Worm (Caenorhabditis elegans) whole organism, young adult: ENCODE results near the gene mrps-34.

Source experiments
- D2030.7 ChIP-seq: fragments of 200-800 bp; sonication (Bioruptor generic); IDR thresholded peaks from 2 replicates; pipeline ENCODE4 v1.3.6; 2022; ENCODE audit warnings: missing genetic modification reagents, missing genetic modification characterization, missing compliant biosample characterization
- F10E7.11 ChIP-seq: sonication (generic microtip); optimal IDR thresholded peaks from 2 replicates; lab custom pipeline; 2017; ENCODE audit warnings: mild to moderate bottlenecking, missing genetic modification characterization, moderate library complexity, missing compliant biosample characterization
- F23B12.7 ChIP-seq: sonication (generic microtip); optimal IDR thresholded peaks from 2 replicates; lab custom pipeline; 2017; ENCODE audit warnings: missing genetic modification characterization, mild to moderate bottlenecking, missing compliant biosample characterization, antibody characterized with exemption, moderate library complexity; ENCODE audit not compliant: insufficient read depth
- F33H1.4 ChIP-seq: fragments of 200-800 bp; sonication (Bioruptor generic); IDR thresholded peaks from 2 replicates; pipeline ENCODE4 v1.3.6; 2022; ENCODE audit warnings: missing genetic modification reagents, missing genetic modification characterization, missing compliant biosample characterization
- F39B2.1 ChIP-seq: fragments of 200-800 bp; sonication (Bioruptor generic); IDR thresholded peaks from 2 replicates; pipeline ENCODE4 v1.3.6; 2022; ENCODE audit warnings: missing genetic modification reagents, missing genetic modification characterization, missing compliant biosample characterization
- K12H6.12 ChIP-seq: fragments of 200-800 bp; sonication (Bioruptor generic); optimal IDR thresholded peaks from 2 replicates; lab custom pipeline; 2018; ENCODE audit warnings: mild to moderate bottlenecking, missing genetic modification characterization, missing compliant biosample characterization
- Y53G8AR.9 ChIP-seq: fragments of 200-800 bp; sonication (Bioruptor generic); conservative IDR thresholded peaks from 2 replicates; pipeline ENCODE4 v1.3.6; 2022; ENCODE audit warnings: missing genetic modification reagents, missing genetic modification characterization, missing compliant biosample characterization
- akir-1 ChIP-seq: fragments of 200-800 bp; sonication (Bioruptor generic); optimal IDR thresholded peaks from 2 replicates; lab custom pipeline; 2018; ENCODE audit warnings: mild to moderate bottlenecking, missing genetic modification characterization, moderate library complexity, missing compliant biosample characterization
- ama-1 ChIP-seq, 3 experiments: fragments of 150-350 bp in 1 of 3; sonication (generic microtip) in 2 of 3; optimal IDR thresholded peaks; 2 replicates each; lab custom pipeline; 2014 to 2018; ENCODE audit warnings: missing biosample characterization in 2 of 3, missing genetic modification characterization in 2 of 3, missing genetic modification reagents in 2 of 3
- bed-2 ChIP-seq: fragments of 200-800 bp; sonication (Bioruptor generic); IDR thresholded peaks from 2 replicates; pipeline ENCODE4 v1.3.6; 2022; ENCODE audit warnings: missing genetic modification reagents, missing genetic modification characterization, missing compliant biosample characterization
- ceh-40 ChIP-seq: fragments of 200-800 bp; sonication (Bioruptor generic); IDR thresholded peaks from 2 replicates; pipeline ENCODE4 v1.3.6; 2022; ENCODE audit warnings: missing genetic modification characterization, missing compliant biosample characterization
- ceh-79 ChIP-seq: sonication (generic microtip); optimal IDR thresholded peaks from 2 replicates; lab custom pipeline; 2017; ENCODE audit warnings: mild to moderate bottlenecking, missing genetic modification characterization, missing compliant biosample characterization
- dpff-1 ChIP-seq: sonication (generic microtip); optimal IDR thresholded peaks from 2 replicates; lab custom pipeline; 2017; ENCODE audit warnings: mild to moderate bottlenecking, missing genetic modification characterization, missing compliant biosample characterization
- egl-18 ChIP-seq: fragments of 200-800 bp; sonication (Bioruptor generic); IDR thresholded peaks from 2 replicates; pipeline ENCODE4 v1.3.6; 2022; ENCODE audit warnings: missing genetic modification reagents, missing genetic modification characterization, missing compliant biosample characterization
- fkh-3 ChIP-seq: sonication (generic microtip); optimal IDR thresholded peaks from 2 replicates; lab custom pipeline; 2016; ENCODE audit warnings: mild to moderate bottlenecking, missing genetic modification characterization, missing compliant biosample characterization
- hlh-12 ChIP-seq: sonication (generic microtip); optimal IDR thresholded peaks from 2 replicates; lab custom pipeline; 2016; ENCODE audit warnings: missing genetic modification characterization, missing compliant biosample characterization
- hrde-1 ChIP-seq: sonication (generic microtip); optimal IDR thresholded peaks from 2 replicates; lab custom pipeline; 2016; ENCODE audit warnings: missing genetic modification characterization, mild to moderate bottlenecking, missing compliant biosample characterization, moderate library complexity, missing genotype, missing genetic modification reagents, borderline replicate concordance
- hsf-1 ChIP-seq: fragments of 200-800 bp; sonication (Bioruptor generic); IDR thresholded peaks from 2 replicates; pipeline ENCODE4 v1.3.6; 2022; ENCODE audit warnings: missing genetic modification reagents, missing genetic modification characterization, missing compliant biosample characterization
- let-526 ChIP-seq: fragments of 200-800 bp; sonication (Bioruptor generic); IDR thresholded peaks from 2 replicates; pipeline ENCODE4 v1.3.6; 2022; ENCODE audit warnings: missing genetic modification reagents, missing genetic modification characterization, missing compliant biosample characterization
- let-607 ChIP-seq, 2 experiments: fragments of 200-800 bp in 1 of 2; sonication (Bioruptor generic) in 1 of 2; sonication (generic microtip) in 1 of 2; optimal IDR thresholded peaks; 2 replicates each; lab custom pipeline; 2016 to 2018; ENCODE audit warnings: mild to moderate bottlenecking in 2 of 2, missing compliant biosample characterization in 2 of 2, missing genetic modification characterization in 2 of 2, moderate library complexity in 2 of 2, missing genotype in 1 of 2
- lin-26 ChIP-seq: fragments of 200-800 bp; sonication (Bioruptor generic); IDR thresholded peaks from 2 replicates; pipeline ENCODE4 v1.3.6; 2022; ENCODE audit warnings: missing genetic modification reagents, missing genetic modification characterization, missing compliant biosample characterization
- lin-40 ChIP-seq: sonication (generic microtip); optimal IDR thresholded peaks from 2 replicates; lab custom pipeline; 2016; ENCODE audit warnings: missing genetic modification characterization, mild to moderate bottlenecking, missing compliant biosample characterization, missing genotype, missing genetic modification reagents
- lsl-1 ChIP-seq: fragments of 200-800 bp; sonication (Bioruptor generic); optimal IDR thresholded peaks from 2 replicates; lab custom pipeline; 2018; ENCODE audit warnings: mild to moderate bottlenecking, missing genetic modification characterization, moderate library complexity, missing compliant biosample characterization
- madf-6 ChIP-seq: fragments of 200-800 bp; sonication (Bioruptor generic); IDR thresholded peaks from 2 replicates; pipeline ENCODE4 v1.3.6; 2022; ENCODE audit warnings: missing genetic modification reagents, missing genetic modification characterization, missing compliant biosample characterization
- mcd-1 ChIP-seq: fragments of 200-800 bp; sonication (Bioruptor generic); IDR thresholded peaks from 2 replicates; pipeline ENCODE4 v1.3.6; 2022; ENCODE audit warnings: missing genetic modification reagents, missing genetic modification characterization, missing compliant biosample characterization
- nfya-2 ChIP-seq: fragments of 200-800 bp; sonication (Bioruptor generic); IDR thresholded peaks from 2 replicates; pipeline ENCODE4 v1.3.6; 2022; ENCODE audit warnings: missing genetic modification reagents, missing genetic modification characterization, missing compliant biosample characterization
- nfyb-1 ChIP-seq: fragments of 200-800 bp; sonication (Bioruptor generic); IDR thresholded peaks from 2 replicates; pipeline ENCODE4 v1.3.6; 2022; ENCODE audit warnings: missing genetic modification reagents, missing genetic modification characterization, missing compliant biosample characterization
- nhr-27 ChIP-seq: fragments of 200-800 bp; sonication (Bioruptor generic); optimal IDR thresholded peaks from 2 replicates; lab custom pipeline; 2018; ENCODE audit warnings: mild to moderate bottlenecking, missing genetic modification characterization, moderate library complexity, missing compliant biosample characterization
- nhr-90 ChIP-seq: sonication (generic microtip); optimal IDR thresholded peaks from 2 replicates; lab custom pipeline; 2016; ENCODE audit warnings: missing genotype, mild to moderate bottlenecking, missing genetic modification characterization, missing compliant biosample characterization
- pbrm-1 ChIP-seq: fragments of 200-800 bp; sonication (Bioruptor generic); IDR thresholded peaks from 2 replicates; pipeline ENCODE4 v1.3.6; 2022; ENCODE audit warnings: missing genetic modification reagents, missing genetic modification characterization, missing compliant biosample characterization
- snpc-3.4 ChIP-seq: sonication (generic microtip); optimal IDR thresholded peaks from 2 replicates; lab custom pipeline; 2017; ENCODE audit warnings: missing genetic modification characterization, mild to moderate bottlenecking, missing compliant biosample characterization, antibody characterized with exemption, moderate library complexity, missing genotype, missing genetic modification reagents
- somi-1 ChIP-seq: fragments of 200-800 bp; sonication (Bioruptor generic); optimal IDR thresholded peaks from 2 replicates; lab custom pipeline; 2018; ENCODE audit warnings: mild to moderate bottlenecking, missing genetic modification characterization, missing compliant biosample characterization
- sptf-2 ChIP-seq: fragments of 200-800 bp; sonication (Bioruptor generic); optimal IDR thresholded peaks from 2 replicates; lab custom pipeline; 2018; ENCODE audit warnings: mild to moderate bottlenecking, missing genetic modification characterization, missing compliant biosample characterization
- tbx-9 ChIP-seq: sonication (generic microtip); optimal IDR thresholded peaks from 2 replicates; lab custom pipeline; 2016; ENCODE audit warnings: borderline replicate concordance, missing genetic modification characterization, inconsistent platforms, missing compliant biosample characterization
- unc-62 ChIP-seq: fragments of 150-350 bp; optimal IDR thresholded peaks from 2 replicates; lab custom pipeline; 2014; ENCODE audit warnings: missing biosample characterization, missing genetic modification reagents, missing genetic modification characterization
- ztf-18 ChIP-seq: sonication (generic microtip); optimal IDR thresholded peaks from 2 replicates; lab custom pipeline; 2016; ENCODE audit warnings: missing genotype, mild to moderate bottlenecking, missing genetic modification characterization, missing compliant biosample characterization
- ztf-25 ChIP-seq: fragments of 200-800 bp; sonication (Bioruptor generic); IDR thresholded peaks from 2 replicates; pipeline ENCODE4 v1.3.6; 2022; ENCODE audit warnings: missing genetic modification reagents, missing genetic modification characterization, missing compliant biosample characterization
- ztf-3 ChIP-seq: fragments of 200-800 bp; sonication (Bioruptor generic); optimal IDR thresholded peaks from 2 replicates; lab custom pipeline; 2018; ENCODE audit warnings: mild to moderate bottlenecking, missing genetic modification characterization, missing compliant biosample characterization
- ztf-6 ChIP-seq: fragments of 200-800 bp; sonication (Bioruptor generic); IDR thresholded peaks from 2 replicates; pipeline ENCODE4 v1.3.6; 2022; ENCODE audit warnings: missing genetic modification reagents, missing genetic modification characterization, missing compliant biosample characterization

Gene mrps-34

DNA sequence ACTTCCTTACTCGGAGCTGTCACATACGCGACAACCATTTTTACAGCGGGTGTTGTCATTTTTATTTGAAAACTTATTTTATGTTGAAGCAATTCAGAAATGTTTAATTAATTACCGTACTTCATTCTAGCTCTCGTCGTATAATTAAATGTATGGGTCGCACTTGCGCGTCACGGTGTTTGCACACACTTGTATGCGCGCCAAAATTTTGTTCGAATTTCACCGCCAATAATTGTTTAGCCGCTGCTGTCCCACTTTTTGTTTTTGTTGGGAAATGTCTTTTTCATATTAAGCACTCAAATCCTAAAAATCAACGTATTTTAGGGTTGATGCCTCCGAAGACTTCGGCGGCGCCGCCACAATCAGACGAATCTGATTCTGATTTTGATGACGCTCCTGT lies 44.9 kb upstream of the mrps-34 start, which contains the start of the genes F35G12.7 and smc-4 (continued):
- no peak for TF ChIP-seq K12H6.12 (tag; lab: Kevin White, UChicago)
- no peak for TF ChIP-seq F39B2.1 (GFP tag; lab: Robert Waterston, UW)
- TF ChIP-seq akir-1 (GFP tag; lab: Kevin White, UChicago), result no peak
- TF ChIP-seq somi-1 (GFP tag; lab: Kevin White, UChicago), result no peak
- TF ChIP-seq lin-26 (GFP tag; lab: Robert Waterston, UW), result no peak
- TF ChIP-seq F23B12.7 (tag; lab: Kevin White, UChicago), result no peak
- peak; percentile 76 for TF ChIP-seq snpc-3.4 (tag; lab: Kevin White, UChicago)
- no peak for TF ChIP-seq sptf-2 (GFP tag; lab: Kevin White, UChicago)
- no peak for TF ChIP-seq ceh-40 (GFP tag; lab: Robert Waterston, UW)
- TF ChIP-seq F33H1.4 (GFP tag; lab: Robert Waterston, UW), result peak; percentile 70
- no peak for TF ChIP-seq tbx-9
- peak; percentile 19 for TF ChIP-seq ztf-18 (tag; lab: Kevin White, UChicago)
- no peak for TF ChIP-seq dpff-1
- no peak for TF ChIP-seq bed-2 (GFP tag; lab: Robert Waterston, UW)
- peak; percentile 69 for TF ChIP-seq lsl-1 (GFP tag; lab: Kevin White, UChicago)
- no peak for TF ChIP-seq ztf-6 (GFP tag; lab: Robert Waterston, UW)
- TF ChIP-seq madf-6 (GFP tag; lab: Robert Waterston, UW), result peak; percentile 96
- TF ChIP-seq hlh-12, result no peak
- peak; percentile 58; the same call in 1 of the 2 replicates for TF ChIP-seq hsf-1 (GFP tag; lab: Robert Waterston, UW)
- peak; percentile 55; the same call in 1 of the 2 replicates for TF ChIP-seq mcd-1
- no peak for TF ChIP-seq unc-62
- no peak for TF ChIP-seq fkh-3 (tag; lab: Kevin White, UChicago)
- peak; percentile 43; the same call in 1 of the 2 replicates for TF ChIP-seq pbrm-1 (GFP tag; lab: Robert Waterston, UW)
- TF ChIP-seq D2030.7 (GFP tag; lab: Robert Waterston, UW), result peak; percentile 76
- no peak for TF ChIP-seq ama-1 (optimal IDR thresholded peaks at IDR 0.05; lab: Kevin White, UChicago)
- no peak for TF ChIP-seq ama-1 (GFP tag; optimal IDR thresholded peaks at IDR 0.05; lab: Kevin White, UChicago)
- no peak for TF ChIP-seq egl-18
- TF ChIP-seq let-607 (tag; optimal IDR thresholded peaks at IDR 0.05; lab: Kevin White, UChicago), result no peak
- TF ChIP-seq lin-40 (tag; lab: Kevin White, UChicago), result no peak
- no peak for TF ChIP-seq nfya-2 (GFP tag; lab: Robert Waterston, UW)
- TF ChIP-seq nhr-27 (tag; lab: Kevin White, UChicago), result no peak
- peak; percentile 68; the same call in 1 of the 2 replicates for TF ChIP-seq Y53G8AR.9 (GFP tag; lab: Robert Waterston, UW)
- TF ChIP-seq ceh-79 (tag; lab: Kevin White, UChicago), result no peak
- TF ChIP-seq F10E7.11, result no peak
- TF ChIP-seq nhr-90 (tag; lab: Kevin White, UChicago), result no peak
- TF ChIP-seq hrde-1 (tag; lab: Kevin White, UChicago), result no peak
- TF ChIP-seq ztf-3, result no peak
- no peak for TF ChIP-seq let-526 (GFP tag; lab: Robert Waterston, UW)

DNA sequence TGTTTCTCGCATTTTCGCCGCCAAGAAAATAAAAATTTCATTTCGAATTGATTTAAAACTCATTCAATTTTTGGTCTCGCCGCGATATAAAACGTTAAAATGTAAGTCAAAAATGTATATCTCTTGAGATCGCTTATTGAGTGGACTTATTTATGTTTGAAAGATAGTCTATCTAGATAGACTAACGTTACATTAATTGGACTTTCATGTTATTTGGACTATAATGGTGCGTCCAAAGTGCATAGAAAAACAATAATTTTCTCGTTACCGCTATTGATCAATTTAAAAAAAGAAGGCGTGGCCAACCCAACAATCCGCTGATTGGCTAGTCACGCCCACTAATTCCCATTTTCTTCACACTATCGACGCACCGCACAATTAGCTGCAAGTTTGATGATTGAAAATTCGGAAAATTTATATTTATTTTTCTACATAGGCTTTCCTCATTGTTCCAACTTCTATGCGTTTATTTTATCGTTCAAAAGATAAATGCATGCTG lies 41.9 kb upstream of the mrps-34 start, which contains the start of gene F35G12.5:
F35G12.5 (plus strand) TSS at position 51 of the 499 bp plus-strand sequence.
- TF ChIP-seq ztf-25 (no peak), nhr-90 (tag; lab: Kevin White, UChicago) (no peak), nfyb-1 (GFP tag; lab: Robert Waterston, UW) (peak; percentile 81)
- TF ChIP-seq, all 124 proteins: peak for 1
